Worm (Caenorhabditis elegans): ENCODE results near the gene pir-1.

- TF ChIP-seq tbx-2 (tag; optimal IDR thresholded peaks at IDR 0.05) (no peak), ceh-28 (tag; optimal IDR thresholded peaks at IDR 0.05) (no peak), ZK546.5 (tag; optimal IDR thresholded peaks at IDR 0.05) (no peak)
Observed at ce11 chrII:9171466-9172187, 5.5 kb upstream of the pir-1 start.

Data from whole organism, L3 larva.